Worm (Caenorhabditis elegans): Measurements from ENCODE around the gene str-18.

DNA sequence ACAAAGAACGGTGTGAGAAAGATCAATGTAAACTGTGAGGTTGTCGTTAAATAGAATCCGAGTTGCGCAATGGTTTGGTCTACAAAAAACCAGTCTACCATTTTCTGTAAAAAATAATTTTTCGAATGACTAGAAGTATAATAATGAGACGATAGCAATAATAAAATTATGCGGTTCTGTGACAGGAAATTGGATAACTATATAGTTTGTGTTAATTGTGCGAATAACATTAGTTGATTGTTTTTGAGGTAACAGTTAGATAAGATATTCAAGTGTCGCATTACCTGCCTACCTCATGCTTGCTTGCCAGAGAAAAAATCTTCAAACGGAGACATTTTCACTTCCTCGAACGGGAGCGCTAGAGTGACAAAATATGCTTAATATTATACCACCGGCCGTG, at the start of gene str-18:
- no peak for TF ChIP-seq fos-1 (tag; optimal IDR thresholded peaks at IDR 0.05)
- TF ChIP-seq fkh-10 (GFP tag; optimal IDR thresholded peaks at IDR 0.05): no peak
- no peak for TF ChIP-seq skn-1 (tag; optimal IDR thresholded peaks at IDR 0.05)
- no peak for TF ChIP-seq nhr-11 (tag; optimal IDR thresholded peaks at IDR 0.05)
- no peak for TF ChIP-seq ZK546.5 (tag; optimal IDR thresholded peaks at IDR 0.05)
- TF ChIP-seq nhr-237 (tag; optimal IDR thresholded peaks at IDR 0.05): no peak
- no peak for TF ChIP-seq ztf-4 (tag; optimal IDR thresholded peaks at IDR 0.05)
- TF ChIP-seq ama-1 (optimal IDR thresholded peaks at IDR 0.05): no peak
- TF ChIP-seq mdl-1 (tag; optimal IDR thresholded peaks at IDR 0.05): no peak
- TF ChIP-seq jun-1 (tag; optimal IDR thresholded peaks at IDR 0.05): no peak
- no peak for TF ChIP-seq aly-2 (tag; optimal IDR thresholded peaks at IDR 0.05)
- no peak for TF ChIP-seq elt-3 (tag; optimal IDR thresholded peaks at IDR 0.05)

Measured in whole organism, L3 larva.